Fruit fly (Drosophila melanogaster) whole organism, pupa: ENCODE data around the gene Alh.

Experiments used
- CG10348 ChIP-seq: fragments of 200-800 bp; sonication (Bioruptor generic); IDR thresholded peaks from 2 replicates; pipeline ENCODE4 v1.3.6; 2022; ENCODE audit warnings: missing biosample characterization, missing genetic modification characterization
- CG12605 ChIP-seq: fragments of 200-800 bp; sonication (Bioruptor generic); IDR thresholded peaks from 2 replicates; pipeline ENCODE4 v1.3.6; 2022; ENCODE audit warnings: missing biosample characterization, missing genetic modification characterization
- CG13204 ChIP-seq: fragments of 200-800 bp; sonication (Bioruptor generic); optimal IDR thresholded peaks from 2 replicates; lab custom pipeline; 2018; ENCODE audit warnings: missing biosample characterization, mild to moderate bottlenecking, missing genetic modification characterization, moderate library complexity
- CG14655 ChIP-seq: fragments of 200-800 bp; sonication (Bioruptor generic); optimal IDR thresholded peaks from 3 replicates; lab custom pipeline; 2017; ENCODE audit warnings: mild to moderate bottlenecking, missing biosample characterization, missing genetic modification reagents, missing genetic modification characterization
- CG15710 ChIP-seq: fragments of 200-800 bp; sonication (Bioruptor generic); optimal IDR thresholded peaks from 2 replicates; lab custom pipeline; 2018; ENCODE audit warnings: missing biosample characterization, mild to moderate bottlenecking, missing genetic modification characterization, moderate library complexity
- CG17806 ChIP-seq: fragments of 200-800 bp; sonication (Bioruptor generic); optimal IDR thresholded peaks from 2 replicates; lab custom pipeline; 2018; ENCODE audit warnings: missing biosample characterization, mild to moderate bottlenecking, missing genetic modification characterization, moderate library complexity
- CG32121 ChIP-seq: fragments of 200-800 bp; sonication (Bioruptor generic); IDR thresholded peaks from 2 replicates; pipeline ENCODE4 v1.3.6; 2022; ENCODE audit warnings: missing biosample characterization, missing genetic modification characterization
- CG8159 ChIP-seq: fragments of 200-800 bp; sonication (Bioruptor generic); optimal IDR thresholded peaks from 3 replicates; lab custom pipeline; 2018; ENCODE audit warnings: missing biosample characterization, mild to moderate bottlenecking, missing genetic modification characterization, moderate library complexity
- CG8301 ChIP-seq: fragments of 200-800 bp; sonication (Bioruptor generic); optimal IDR thresholded peaks from 2 replicates; lab custom pipeline; 2018; ENCODE audit warnings: missing biosample characterization, mild to moderate bottlenecking, missing genetic modification characterization
- CG9948 ChIP-seq: fragments of 200-800 bp; sonication (Bioruptor generic); optimal IDR thresholded peaks from 2 replicates; lab custom pipeline; 2018; ENCODE audit warnings: missing biosample characterization, mild to moderate bottlenecking, missing genetic modification characterization, moderate library complexity
- D1 ChIP-seq: fragments of 200-800 bp; sonication (Bioruptor generic); optimal IDR thresholded peaks from 2 replicates; lab custom pipeline; 2018; ENCODE audit warnings: missing biosample characterization, mild to moderate bottlenecking, missing genetic modification characterization, moderate library complexity
- EcR ChIP-seq: fragments of 200-800 bp; sonication (Bioruptor generic); optimal IDR thresholded peaks from 3 replicates; lab custom pipeline; 2019; ENCODE audit warnings: missing biosample characterization, missing genetic modification characterization, mild to moderate bottlenecking, moderate library complexity, missing genetic modification reagents
- Ets98B ChIP-seq: fragments of 200-800 bp; sonication (Bioruptor generic); IDR thresholded peaks from 2 replicates; pipeline ENCODE4 v1.3.6; 2022; ENCODE audit warnings: missing biosample characterization, missing genetic modification characterization
- Pif1A ChIP-seq: fragments of 200-800 bp; sonication (Bioruptor generic); optimal IDR thresholded peaks from 3 replicates; lab custom pipeline; 2016; ENCODE audit warnings: missing biosample characterization, missing genetic modification characterization
- Pif1B ChIP-seq: fragments of 200-800 bp; sonication (Bioruptor generic); optimal IDR thresholded peaks from 3 replicates; lab custom pipeline; 2016; ENCODE audit warnings: missing biosample characterization, missing genetic modification characterization
- Snoo ChIP-seq: fragments of 200-800 bp; sonication (Bioruptor generic); optimal IDR thresholded peaks from 3 replicates; lab custom pipeline; 2017; ENCODE audit warnings: missing biosample characterization, mild to moderate bottlenecking, missing genetic modification characterization, inconsistent platforms
- fd96Ca ChIP-seq: fragments of 200-800 bp; sonication (Bioruptor generic); IDR thresholded peaks from 3 replicates; pipeline ENCODE4 v1.3.6; 2022; ENCODE audit warnings: missing biosample characterization, missing genetic modification characterization
- gl ChIP-seq: fragments of 200-800 bp; sonication (Bioruptor generic); optimal IDR thresholded peaks from 2 replicates; lab custom pipeline; 2018; ENCODE audit warnings: missing biosample characterization, mild to moderate bottlenecking, missing genetic modification characterization
- rn ChIP-seq: fragments of 200-800 bp; sonication (Bioruptor generic); IDR thresholded peaks from 2 replicates; pipeline ENCODE4 v1.3.6; 2022; ENCODE audit warnings: missing biosample characterization, missing genetic modification characterization

Gene Alh

DNA sequence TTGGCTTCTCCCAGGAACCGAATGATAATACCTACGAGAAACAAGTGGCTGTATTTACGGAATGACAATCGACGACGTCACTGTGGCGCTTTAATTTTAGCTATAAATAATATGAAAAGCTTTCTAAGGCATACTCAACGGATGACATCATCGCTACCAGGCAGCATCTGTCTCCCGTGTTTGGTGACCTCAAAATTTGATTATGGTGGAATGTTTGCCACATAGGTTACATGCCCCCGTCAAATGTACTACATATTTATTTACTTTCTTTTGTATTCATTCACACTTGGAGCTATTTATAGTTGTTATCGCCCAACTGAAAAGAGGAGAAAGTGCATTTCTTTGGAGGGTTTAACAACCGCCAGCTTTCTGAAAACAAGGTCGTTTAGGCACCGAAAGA is 57.7 kb downstream of the Alh start:
- TF ChIP-seq EcR (GFP tag; lab: Kevin White, UChicago), result peak; percentile 60
- TF ChIP-seq Ets98B (GFP tag; lab: Robert Waterston, UW), result no peak

DNA sequence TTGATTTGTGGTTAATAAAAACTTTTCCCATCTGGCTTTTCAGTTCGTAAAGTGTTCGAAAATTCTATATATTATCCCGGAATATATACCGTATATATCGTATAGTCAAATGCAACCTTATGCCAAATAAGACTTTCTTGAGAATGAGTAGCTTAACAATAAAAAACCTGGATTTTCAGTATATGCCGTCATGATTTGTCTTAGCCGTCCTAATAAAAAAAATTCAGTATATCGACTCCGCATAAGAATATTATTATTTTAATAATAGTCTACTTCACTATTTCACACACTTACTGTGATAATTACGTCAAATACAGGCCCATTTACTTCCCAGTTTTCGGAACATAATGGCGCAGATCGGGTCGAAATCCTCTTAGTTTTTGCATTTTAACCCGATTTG is 62.1 kb downstream of the Alh start, which contains the start of gene Mst84B:
Gene Mst84B, plus strand, starts transcription at position 301 of the 400 bp plus-strand sequence.
- TF ChIP-seq EcR (GFP tag; lab: Kevin White, UChicago) (no peak), CG9948 (tag; lab: Kevin White, UChicago) (no peak), CG32121 (no peak)

DNA sequence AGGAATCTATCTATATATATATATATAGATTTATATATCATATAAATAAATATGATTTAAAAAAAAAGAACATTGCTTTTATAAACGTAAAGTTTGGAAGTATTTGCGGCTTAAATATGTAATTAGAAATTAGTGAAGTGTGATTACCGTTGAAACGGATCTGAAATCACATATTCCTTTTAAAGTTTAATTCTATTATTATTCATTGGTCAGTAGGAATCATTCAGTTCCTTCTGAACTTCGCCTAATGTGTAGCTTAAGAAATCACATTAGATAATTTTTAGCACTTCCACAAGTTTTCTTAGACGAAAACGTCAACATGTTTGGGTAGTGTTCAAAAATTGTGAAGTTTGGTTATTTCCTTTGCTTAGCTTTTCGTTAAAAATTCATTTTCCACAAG is 63.5 kb downstream of the Alh start, which contains the start of gene djl:
Gene djl, plus strand, starts transcription at position 301 of the 400 bp plus-strand sequence.
- TF ChIP-seq gl (tag; lab: Kevin White, UChicago) (no peak), CG14655 (no peak), Pif1A (GFP tag; lab: Kevin White, UChicago) (no peak), fd96Ca (GFP tag; lab: Robert Waterston, UW) (no peak), rn (no peak), CG8301 (tag; lab: Kevin White, UChicago) (no peak), CG17806 (tag; lab: Kevin White, UChicago) (no peak), CG12605 (GFP tag; lab: Robert Waterston, UW) (no peak), CG8159 (tag; lab: Kevin White, UChicago) (no peak), CG9948 (tag; lab: Kevin White, UChicago) (no peak), CG15710 (tag; lab: Kevin White, UChicago) (no peak), Snoo (no peak)

DNA sequence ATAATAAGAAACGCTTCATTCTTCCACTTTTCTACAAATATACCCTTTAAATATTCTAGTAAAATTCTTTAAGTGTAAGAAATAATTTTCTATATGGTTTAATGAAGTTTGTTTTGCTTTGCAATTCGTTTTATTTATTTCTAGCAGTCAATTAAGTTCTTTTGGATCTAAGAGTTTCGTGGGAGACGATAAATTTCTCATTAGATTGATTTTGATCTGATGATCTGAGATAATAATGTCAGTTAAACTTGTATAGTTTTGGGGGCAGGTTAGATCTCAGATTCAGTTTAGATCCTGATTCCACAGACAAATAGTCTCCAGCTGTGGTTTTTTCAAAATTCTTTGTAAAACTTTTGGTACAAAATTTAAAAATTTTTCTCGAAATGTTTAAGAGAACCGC is 65.0 kb downstream of the Alh start, which contains the start of gene dj:
Gene dj, plus strand, starts transcription at position 301 of the 400 bp plus-strand sequence.
- TF ChIP-seq CG14655, result no peak

DNA sequence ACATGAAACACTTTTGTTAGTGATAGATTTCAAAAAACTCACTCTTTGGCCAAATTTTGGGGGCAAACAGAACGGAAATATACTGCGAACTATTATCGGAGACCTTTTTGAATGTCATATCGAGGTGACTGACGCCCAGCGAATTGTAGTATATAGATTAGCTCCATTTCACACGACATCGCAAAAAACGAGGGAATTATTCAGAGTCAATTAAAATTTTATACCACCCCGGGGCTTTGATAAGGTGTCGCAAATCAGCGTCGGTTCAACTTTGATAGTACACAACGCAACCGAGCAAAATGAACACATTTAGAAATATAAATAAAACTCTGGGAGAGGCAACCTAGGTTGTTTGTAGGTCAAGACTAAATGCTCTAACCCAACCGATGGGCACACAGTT is 66.0 kb downstream of the Alh start:
- TF ChIP-seq rn (no peak), Ets98B (GFP tag; lab: Robert Waterston, UW) (no peak), CG13204 (GFP tag; lab: Kevin White, UChicago) (no peak), Snoo (no peak), CG14655 (no peak), fd96Ca (GFP tag; lab: Robert Waterston, UW) (no peak), Pif1B (GFP tag; lab: Kevin White, UChicago) (no peak), gl (tag; lab: Kevin White, UChicago) (no peak), CG9948 (tag; lab: Kevin White, UChicago) (no peak), CG10348 (GFP tag; lab: Robert Waterston, UW) (no peak), CG32121 (no peak), Pif1A (GFP tag; lab: Kevin White, UChicago) (no peak), D1 (tag; lab: Kevin White, UChicago) (no peak), CG15710 (tag; lab: Kevin White, UChicago) (no peak)

DNA sequence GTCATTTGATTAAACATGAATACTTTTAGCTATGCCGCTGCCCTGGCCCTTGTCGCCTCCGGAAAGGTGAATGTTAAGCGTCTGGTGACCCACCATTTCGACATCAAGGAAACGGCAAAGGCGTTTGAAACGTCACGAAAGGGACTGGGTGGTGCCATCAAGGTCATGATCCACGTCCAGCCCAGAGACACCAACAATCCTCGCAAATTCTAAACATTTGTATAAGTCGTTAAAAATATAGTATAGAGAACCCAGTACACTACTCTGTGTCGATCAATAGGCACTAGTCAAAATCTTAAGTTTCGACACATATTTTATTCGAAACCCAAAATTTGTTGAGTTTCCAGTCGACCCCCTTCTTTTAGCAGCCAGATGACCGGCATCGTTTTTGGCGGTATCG is 69.7 kb downstream of the Alh start, which contains the start of gene CG1979:
Gene CG1979, plus strand, starts transcription at position 301 of the 400 bp plus-strand sequence.
- no peak for TF ChIP-seq Pif1A (GFP tag; lab: Kevin White, UChicago)
- TF ChIP-seq Ets98B (GFP tag; lab: Robert Waterston, UW), result no peak
- TF ChIP-seq CG15710 (tag; lab: Kevin White, UChicago), result no peak
- TF ChIP-seq Pif1B (GFP tag; lab: Kevin White, UChicago), result no peak
- TF ChIP-seq CG17806 (tag; lab: Kevin White, UChicago), result no peak
- TF ChIP-seq CG12605 (GFP tag; lab: Robert Waterston, UW), result no peak
- no peak for TF ChIP-seq CG32121
- no peak for TF ChIP-seq Snoo
- no peak for TF ChIP-seq rn
- no peak for TF ChIP-seq gl (tag; lab: Kevin White, UChicago)

DNA sequence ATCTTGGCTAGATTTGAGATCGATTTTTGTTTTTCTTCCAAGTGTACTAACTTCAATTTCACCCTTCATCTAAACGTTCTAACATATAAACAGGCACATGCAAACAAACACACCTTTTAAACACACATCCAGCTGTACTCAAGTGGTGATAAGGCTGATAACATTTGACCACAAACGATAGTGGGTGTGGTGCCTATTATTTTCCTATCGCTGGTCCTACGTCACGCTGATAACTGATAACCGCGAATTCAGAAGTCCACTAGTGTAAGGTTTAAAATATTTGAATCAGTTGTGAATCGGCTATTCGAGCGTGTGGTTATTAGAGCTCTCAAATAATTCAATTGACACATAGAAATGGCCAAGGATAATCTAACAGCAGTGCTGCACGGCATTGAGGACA is 71.7 kb downstream of the Alh start, which contains the start of gene Sodh1:
Gene Sodh1, plus strand, starts transcription at position 94 of the 400 bp plus-strand sequence.
- TF ChIP-seq D1 (tag; lab: Kevin White, UChicago) (no peak), CG12605 (GFP tag; lab: Robert Waterston, UW) (no peak), Pif1A (GFP tag; lab: Kevin White, UChicago) (no peak), gl (tag; lab: Kevin White, UChicago) (no peak), CG17806 (tag; lab: Kevin White, UChicago) (no peak), CG15710 (tag; lab: Kevin White, UChicago) (no peak), Pif1B (GFP tag; lab: Kevin White, UChicago) (no peak), CG10348 (GFP tag; lab: Robert Waterston, UW) (no peak)
